Worm (Caenorhabditis elegans): ENCODE results near the gene ugt-2.

Gene ugt-2

DNA sequence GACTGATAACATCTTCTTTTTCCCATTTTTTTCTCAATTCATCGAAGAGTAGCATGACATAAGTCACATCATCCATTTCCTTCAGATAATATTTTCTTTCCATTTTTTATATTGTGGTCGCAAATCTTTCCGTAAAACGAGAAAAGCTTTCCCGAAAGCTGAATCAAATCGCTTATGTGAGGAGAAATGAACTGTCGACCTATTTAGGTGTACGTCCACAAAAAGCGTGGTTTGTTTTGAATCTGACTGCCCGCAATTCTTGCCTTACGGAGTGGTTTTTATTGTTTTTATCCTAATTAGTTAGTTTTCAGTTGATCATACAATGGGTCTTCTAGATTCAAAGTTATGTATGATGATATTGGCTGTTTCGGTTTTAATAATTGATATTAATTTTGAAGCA is 40.4 kb upstream of the ugt-2 start, which contains the start of gene ttll-15:
Gene ttll-15 (plus strand): TSS at position 301 of the 400 bp plus-strand sequence.
- TF ChIP-seq hlh-30 (tag; optimal IDR thresholded peaks at IDR 0.05; ENCODE audit: insufficient read depth) (no peak), gmeb-2 (tag; optimal IDR thresholded peaks at IDR 0.05) (no peak), rnt-1 (tag; optimal IDR thresholded peaks at IDR 0.05) (no peak), npax-4 (tag; optimal IDR thresholded peaks at IDR 0.05) (no peak), sox-2 (GFP tag; IDR thresholded peaks at IDR 0.05) (no peak), tbx-7 (tag; optimal IDR thresholded peaks at IDR 0.05) (no peak), K02D7.2 (tag; optimal IDR thresholded peaks at IDR 0.05) (no peak), ceh-18 (tag; optimal IDR thresholded peaks at IDR 0.05) (no peak), ceh-2 (tag; optimal IDR thresholded peaks at IDR 0.05) (no peak), ets-4 (tag; optimal IDR thresholded peaks at IDR 0.05) (no peak), ceh-34 (tag; optimal IDR thresholded peaks at IDR 0.05) (no peak), tbx-2 (tag; optimal IDR thresholded peaks at IDR 0.05) (no peak), pha-2 (tag; optimal IDR thresholded peaks at IDR 0.05) (no peak), fkh-10 (GFP tag; optimal IDR thresholded peaks at IDR 0.05) (no peak), eyg-1 (tag; optimal IDR thresholded peaks at IDR 0.05) (no peak), dmd-4 (tag; optimal IDR thresholded peaks at IDR 0.05; ENCODE audit: borderline replicate concordance) (no peak), nhr-11 (tag; optimal IDR thresholded peaks at IDR 0.05) (no peak)

DNA sequence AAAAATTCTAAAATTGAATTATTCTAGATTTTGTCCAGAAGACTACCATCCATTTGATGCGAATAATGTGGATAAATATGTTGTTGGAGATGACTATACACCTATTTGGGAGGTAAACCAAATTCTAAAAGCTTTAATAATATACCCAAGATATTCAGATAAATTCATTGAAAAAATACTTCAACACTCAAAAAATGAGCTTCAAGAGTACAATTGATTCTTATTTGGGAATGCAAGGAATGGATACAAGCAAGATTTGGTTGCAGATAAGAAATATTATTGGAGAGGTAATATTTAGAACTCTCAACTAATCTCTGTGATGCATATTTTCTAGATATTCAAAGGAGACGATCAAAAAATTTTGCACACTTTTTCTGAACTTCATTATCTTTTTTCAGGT is 38.4 kb upstream of the ugt-2 start:
- TF ChIP-seq pha-4 (tag; optimal IDR thresholded peaks at IDR 0.05) (no peak), nfya-1 (tag; optimal IDR thresholded peaks at IDR 0.05) (no peak), pros-1 (tag; optimal IDR thresholded peaks at IDR 0.05) (no peak), ceh-14 (tag; optimal IDR thresholded peaks at IDR 0.05) (no peak), eyg-1 (tag; optimal IDR thresholded peaks at IDR 0.05) (no peak), lin-11 (tag; optimal IDR thresholded peaks at IDR 0.05) (no peak), unc-3 (GFP tag; conservative IDR thresholded peaks at IDR 0.05) (no peak), unc-3 (tag; optimal IDR thresholded peaks at IDR 0.05) (no peak), unc-55 (GFP tag; optimal IDR thresholded peaks at IDR 0.05) (no peak), gmeb-2 (tag; optimal IDR thresholded peaks at IDR 0.05) (no peak), pax-1 (tag; optimal IDR thresholded peaks at IDR 0.05) (no peak), rnt-1 (tag; optimal IDR thresholded peaks at IDR 0.05) (no peak), sdc-2 (tag; optimal IDR thresholded peaks at IDR 0.05) (no peak), ceh-9 (tag; optimal IDR thresholded peaks at IDR 0.05) (no peak), ceh-19 (GFP tag; optimal IDR thresholded peaks at IDR 0.05) (no peak), ceh-34 (tag; optimal IDR thresholded peaks at IDR 0.05) (no peak), odd-2 (tag; optimal IDR thresholded peaks at IDR 0.05) (no peak), Y22D7AL.16 (tag; optimal IDR thresholded peaks at IDR 0.05) (no peak), ceh-45 (GFP tag; IDR thresholded peaks at IDR 0.05) (no peak), pqm-1 (tag; optimal IDR thresholded peaks at IDR 0.05) (no peak)

DNA sequence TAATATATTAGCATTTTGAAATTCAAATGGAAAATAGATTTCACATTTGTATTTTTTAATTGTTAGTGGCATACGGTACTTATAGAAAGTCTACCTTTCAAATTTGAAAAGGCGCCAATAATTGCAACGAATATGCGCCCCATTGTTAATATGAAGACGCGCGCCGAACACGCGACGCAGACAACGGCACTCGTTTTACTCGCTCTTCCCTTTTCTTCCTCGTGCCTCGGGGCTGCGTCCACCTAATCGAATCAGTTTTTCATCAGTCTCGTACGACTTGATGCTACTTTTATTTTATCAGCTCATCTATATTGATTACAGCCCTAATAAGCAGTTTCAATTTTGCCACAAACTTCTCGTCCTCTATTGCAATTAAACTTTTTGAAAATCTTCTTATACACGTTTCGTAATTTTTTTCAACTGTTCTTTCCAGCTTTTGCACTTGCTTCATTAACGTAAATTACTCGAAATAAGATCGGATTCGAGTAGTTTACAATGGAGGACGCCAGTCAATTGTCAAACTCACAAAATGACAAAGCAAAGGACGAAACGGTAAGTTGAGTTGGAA is 36.7 kb upstream of the ugt-2 start, which contains the start of gene cash-1:
Gene cash-1 (plus strand): TSS at position 432 of the 568 bp plus-strand sequence.
- TF ChIP-seq ceh-24 (tag; optimal IDR thresholded peaks at IDR 0.05), result no peak
- no peak for TF ChIP-seq hlh-6 (tag; optimal IDR thresholded peaks at IDR 0.05)
- peak; percentile 10 for TF ChIP-seq ceh-34 (tag; optimal IDR thresholded peaks at IDR 0.05)
- no peak for TF ChIP-seq K09A11.1 (tag; optimal IDR thresholded peaks at IDR 0.05; ENCODE audit: insufficient read depth)
- peak; percentile 15 for TF ChIP-seq elt-2 (tag; optimal IDR thresholded peaks at IDR 0.05)
- peak; percentile 23 for TF ChIP-seq ceh-18 (tag; optimal IDR thresholded peaks at IDR 0.05)
- TF ChIP-seq ceh-2 (tag; optimal IDR thresholded peaks at IDR 0.05), result peak; percentile 25
- peak; percentile 76 for TF ChIP-seq ceh-31 (tag; optimal IDR thresholded peaks at IDR 0.05)
- peak; percentile 39 for TF ChIP-seq nfya-1 (tag; optimal IDR thresholded peaks at IDR 0.05)
- no peak for TF ChIP-seq pha-4 (tag; optimal IDR thresholded peaks at IDR 0.05)
- peak; percentile 94 for TF ChIP-seq unc-42 (tag; optimal IDR thresholded peaks at IDR 0.05)
- TF ChIP-seq hlh-30 (tag; optimal IDR thresholded peaks at IDR 0.05; ENCODE audit: insufficient read depth), result peak; percentile 66
- peak; percentile 52 for TF ChIP-seq tbx-2 (tag; optimal IDR thresholded peaks at IDR 0.05)

Data from whole organism, late embryonic.